Worm (Caenorhabditis elegans): ENCODE measurements around the gene num-1.

DNA sequence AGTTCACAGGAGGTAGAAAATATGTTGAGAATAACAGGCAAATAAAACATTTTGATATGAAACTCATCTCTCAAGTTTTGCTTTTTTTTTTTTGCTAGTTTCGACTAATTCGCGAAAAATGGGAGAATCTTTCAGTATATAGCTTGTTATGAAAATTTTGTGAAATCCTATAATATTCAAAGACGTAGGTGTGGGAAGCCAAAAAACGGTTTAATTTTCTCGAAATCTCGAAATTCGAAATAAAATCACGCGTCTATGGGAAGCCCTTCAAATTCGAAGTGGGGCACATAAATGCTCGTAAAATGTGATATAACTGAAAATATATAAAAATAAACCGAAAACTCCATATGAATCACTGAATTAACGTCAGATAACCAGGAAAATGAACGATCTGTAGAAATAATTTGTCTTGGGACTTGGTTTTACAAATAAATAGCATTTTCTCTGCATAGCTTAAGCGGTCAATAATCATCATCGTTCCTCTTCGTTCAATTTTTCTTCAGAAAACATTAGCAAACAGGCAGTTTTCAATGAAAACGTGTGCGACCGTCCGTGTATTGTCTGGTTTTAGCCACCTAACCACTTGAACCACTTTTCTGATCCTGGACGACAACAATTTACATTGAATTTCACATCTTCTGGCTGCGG is 4.5 kb upstream of the num-1 start, which contains the start of the genes gcy-22 and grl-14:
- no peak for TF ChIP-seq K12H6.12 (tag; optimal IDR thresholded peaks at IDR 0.05)
- no peak for TF ChIP-seq Y53G8AR.9 (GFP tag; conservative IDR thresholded peaks at IDR 0.05)
- TF ChIP-seq cebp-2 (GFP tag; IDR thresholded peaks at IDR 0.05): no peak
- no peak for TF ChIP-seq rpc-1 (optimal IDR thresholded peaks at IDR 0.05)
- no peak for TF ChIP-seq rpc-1 (tag; optimal IDR thresholded peaks at IDR 0.05)
- no peak for TF ChIP-seq chd-7 (tag; optimal IDR thresholded peaks at IDR 0.05)
